Fruit fly (Drosophila melanogaster) Kc167 (cell line): Measurements from ENCODE around the gene lbl.

ENCODE experiments used
- Myc ChIP-seq: fragments of >200 bp; optimal IDR thresholded peaks from 2 replicates; lab custom pipeline; 2017; ENCODE audit warnings: missing external identifiers
- Sin3A ChIP-seq: fragments of >200 bp; optimal IDR thresholded peaks from 2 replicates; lab custom pipeline; 2018; ENCODE audit warnings: missing external identifiers
- h ChIP-seq: fragments of >200 bp; optimal IDR thresholded peaks from 3 replicates; lab custom pipeline; 2018; ENCODE audit warnings: missing external identifiers
- insv ChIP-seq: fragments of >200 bp; optimal IDR thresholded peaks from 3 replicates; lab custom pipeline; 2018; ENCODE audit warnings: missing external identifiers
- psq ChIP-seq: fragments of >200 bp; optimal IDR thresholded peaks from 2 replicates; lab custom pipeline; 2017; ENCODE audit warnings: missing external identifiers
- ttk ChIP-seq: sonication (Bioruptor generic); optimal IDR thresholded peaks from 2 replicates; lab custom pipeline; 2017; ENCODE audit warnings: missing external identifiers

The lbl gene

DNA sequence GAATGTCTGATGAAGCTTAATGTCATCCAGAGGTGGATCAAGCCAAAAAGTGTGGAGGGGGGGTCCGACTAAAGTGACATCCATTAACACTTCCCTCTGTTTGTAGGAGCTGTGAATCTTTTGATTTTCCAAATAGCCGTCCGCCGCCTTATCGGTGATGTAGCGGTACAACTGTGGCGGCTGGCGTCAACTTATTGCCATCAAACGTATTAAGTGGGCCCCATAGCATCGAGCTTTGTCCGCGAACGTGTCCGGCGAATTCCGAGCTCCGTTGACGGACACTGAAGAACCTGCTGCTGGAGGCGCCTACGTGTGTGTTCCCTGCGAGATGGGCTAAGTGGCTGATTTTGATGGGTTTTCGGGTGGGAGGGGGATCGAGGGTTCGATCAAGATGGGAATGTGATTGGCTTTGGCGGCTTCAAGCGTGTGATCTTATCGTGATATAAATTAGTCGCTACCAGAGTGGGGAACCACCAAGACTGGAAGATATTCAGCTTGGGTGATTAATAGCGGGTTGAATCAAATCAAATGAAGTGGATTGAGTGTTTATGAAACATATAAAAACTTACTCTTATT lies 3.7 kb upstream of the lbl start:
- TF ChIP-seq psq (lab: Kevin White, UChicago) = no peak
- no peak for TF ChIP-seq h
- TF ChIP-seq Myc = no peak
- TF ChIP-seq Sin3A (lab: Kevin White, UChicago) = no peak
- no peak for TF ChIP-seq insv (lab: Kevin White, UChicago)
- TF ChIP-seq ttk (lab: Kevin White, UChicago) = no peak

DNA sequence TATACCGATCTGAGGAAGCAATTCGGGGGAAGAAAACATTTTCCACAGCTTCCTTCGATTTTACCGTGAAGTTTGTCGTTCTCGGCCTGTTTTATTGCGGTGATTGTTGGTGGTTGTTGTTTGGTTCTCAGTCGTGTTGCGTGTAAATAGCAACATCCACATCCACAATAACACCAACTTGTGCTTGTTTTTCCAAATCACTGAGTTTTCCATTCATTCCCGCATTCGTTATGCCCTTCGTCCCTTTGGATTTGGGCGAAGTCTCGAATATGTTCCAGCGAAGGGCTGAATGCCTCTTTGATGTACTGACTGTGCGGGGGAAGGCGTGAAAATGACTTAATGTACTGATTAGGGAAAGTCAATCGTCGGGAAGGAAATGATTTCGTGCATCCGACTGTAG lies 7.1 kb downstream of the lbl start:
- TF ChIP-seq ttk (lab: Kevin White, UChicago) (no peak), h (no peak), insv (lab: Kevin White, UChicago) (no peak), Myc (no peak), psq (lab: Kevin White, UChicago) (no peak), Sin3A (lab: Kevin White, UChicago) (no peak)

dm6 chr3R:21419932-21420331 lies 14.0 kb downstream of the lbl start:
- no peak for TF ChIP-seq Myc
- TF ChIP-seq Sin3A (lab: Kevin White, UChicago) = no peak
- TF ChIP-seq psq (lab: Kevin White, UChicago) = no peak

DNA sequence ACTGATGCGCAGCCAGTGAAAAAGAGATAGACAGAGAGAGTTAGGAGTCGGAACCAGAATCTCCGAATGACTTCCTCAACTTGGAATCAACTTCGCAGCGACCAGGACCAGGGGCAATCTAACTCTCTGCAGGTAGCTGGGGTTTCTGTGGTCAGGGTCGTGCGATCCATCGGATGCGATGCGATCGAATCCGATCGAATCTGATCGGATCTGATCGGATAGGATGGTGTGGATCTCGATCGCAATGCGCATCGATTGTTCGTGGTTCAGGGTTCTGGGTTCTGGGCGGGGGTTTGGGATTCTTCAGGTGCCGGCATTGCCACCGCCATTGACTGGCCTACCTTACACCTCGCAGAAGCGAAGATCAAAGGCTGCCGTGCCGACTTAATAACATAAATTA lies 14.7 kb downstream of the lbl start:
- TF ChIP-seq ttk (lab: Kevin White, UChicago) (no peak), insv (lab: Kevin White, UChicago) (no peak), Sin3A (lab: Kevin White, UChicago) (no peak), h (no peak), Myc (no peak), psq (lab: Kevin White, UChicago) (no peak)

DNA sequence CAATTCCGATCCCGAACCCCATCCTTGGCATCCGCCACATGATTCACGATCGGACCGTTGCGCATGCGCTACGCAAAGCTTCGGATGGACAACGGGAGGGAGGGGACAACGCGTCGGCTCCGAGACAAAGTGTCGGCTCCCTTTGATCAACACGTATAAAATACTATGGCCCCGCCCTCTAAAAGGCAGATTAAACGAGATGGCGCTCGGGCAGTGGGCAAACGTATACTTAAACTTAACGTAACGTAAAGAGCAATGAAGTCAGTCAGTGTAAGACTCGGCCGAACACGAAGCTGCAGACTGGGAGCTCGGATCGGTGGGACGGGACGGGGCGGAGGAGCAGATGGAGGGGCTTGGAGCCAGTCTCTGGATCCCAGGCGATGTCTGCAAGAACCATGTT lies 17.0 kb downstream of the lbl start:
- TF ChIP-seq Sin3A (lab: Kevin White, UChicago) (no peak), h (no peak), Myc (no peak), psq (lab: Kevin White, UChicago) (no peak), ttk (lab: Kevin White, UChicago) (no peak), insv (lab: Kevin White, UChicago) (no peak)

dm6 chr3R:21415016-21415638 lies 18.8 kb downstream of the lbl start:
- no peak for TF ChIP-seq h
- TF ChIP-seq ttk (lab: Kevin White, UChicago) = no peak
- TF ChIP-seq Myc = no peak
- no peak for TF ChIP-seq psq (lab: Kevin White, UChicago)
- TF ChIP-seq insv (lab: Kevin White, UChicago) = no peak
- TF ChIP-seq Sin3A (lab: Kevin White, UChicago) = no peak

DNA sequence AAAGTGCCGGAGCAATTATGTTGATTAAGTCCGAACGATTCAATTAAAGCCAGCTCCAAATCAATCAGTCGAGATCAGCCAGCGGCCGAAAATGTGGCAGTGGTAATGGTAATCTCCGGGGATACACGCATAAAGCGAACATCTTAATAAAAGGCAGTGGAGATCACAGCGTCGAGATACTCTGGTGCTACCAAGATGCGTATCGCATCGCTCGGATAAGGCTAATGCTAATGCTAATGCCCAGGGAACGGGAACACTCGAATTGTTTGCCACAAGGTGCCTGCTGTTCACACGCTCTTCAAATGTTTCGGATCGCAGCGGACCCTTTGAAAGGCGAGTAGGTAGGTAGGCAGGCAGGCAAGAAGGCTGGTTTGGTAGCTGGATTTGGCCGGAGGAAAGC lies 19.8 kb downstream of the lbl start:
- TF ChIP-seq Sin3A (lab: Kevin White, UChicago) (no peak), insv (lab: Kevin White, UChicago) (no peak), h (no peak), psq (lab: Kevin White, UChicago) (no peak), ttk (lab: Kevin White, UChicago) (no peak), Myc (no peak)

DNA sequence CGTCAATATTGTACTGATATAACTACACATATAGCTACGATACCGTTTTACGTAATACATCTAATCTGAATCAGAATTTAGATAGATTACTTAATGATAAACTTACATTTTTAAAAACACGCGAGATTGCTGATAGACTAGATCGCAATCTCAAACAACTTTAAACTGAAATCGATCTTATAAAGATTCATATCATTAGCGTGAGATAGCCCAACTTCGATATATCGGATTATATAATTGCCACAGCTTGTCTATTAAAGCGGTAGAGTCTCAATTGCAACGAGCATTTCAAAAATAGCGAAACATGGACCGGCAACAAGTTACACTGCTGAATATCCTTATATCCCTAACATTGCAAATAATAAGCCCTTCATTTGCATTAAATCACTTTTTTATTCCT lies 25.1 kb downstream of the lbl start, which contains the start of gene CheB93b:
TSS of gene CheB93b (plus strand) at position 301 of the 400 bp plus-strand sequence.
- TF ChIP-seq ttk (lab: Kevin White, UChicago) (no peak), psq (lab: Kevin White, UChicago) (no peak), h (no peak)

- TF ChIP-seq Sin3A (lab: Kevin White, UChicago) (no peak), insv (lab: Kevin White, UChicago) (no peak), ttk (lab: Kevin White, UChicago) (no peak), Myc (no peak), psq (lab: Kevin White, UChicago) (no peak), h (no peak)
Measured at dm6 chr3R:21408372-21408771, 25.6 kb downstream of the lbl start.

DNA sequence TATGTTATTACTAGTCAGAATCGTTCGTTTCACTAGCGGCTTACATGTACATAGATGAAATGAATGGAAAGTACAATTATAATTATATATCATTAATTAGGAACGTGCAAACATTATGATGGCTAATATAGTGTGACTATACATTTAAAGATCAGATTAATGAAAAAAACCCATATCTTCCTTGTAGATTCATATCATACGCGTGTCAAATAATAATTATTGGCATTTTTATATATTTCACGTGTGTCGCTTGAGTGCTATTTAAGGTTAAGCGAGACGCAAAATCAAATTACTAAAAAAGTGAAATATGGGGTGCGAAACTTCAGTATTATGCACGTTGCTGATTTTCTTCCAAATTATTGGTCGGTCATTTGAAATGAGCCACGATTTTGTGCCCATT lies 26.8 kb downstream of the lbl start, which contains the start of gene CheB93a:
TSS of gene CheB93a (plus strand) at position 301 of the 400 bp plus-strand sequence.
- no peak for TF ChIP-seq h
- no peak for TF ChIP-seq insv (lab: Kevin White, UChicago)
- TF ChIP-seq Sin3A (lab: Kevin White, UChicago) = no peak
- no peak for TF ChIP-seq psq (lab: Kevin White, UChicago)
- TF ChIP-seq ttk (lab: Kevin White, UChicago) = no peak
- TF ChIP-seq Myc = no peak

DNA sequence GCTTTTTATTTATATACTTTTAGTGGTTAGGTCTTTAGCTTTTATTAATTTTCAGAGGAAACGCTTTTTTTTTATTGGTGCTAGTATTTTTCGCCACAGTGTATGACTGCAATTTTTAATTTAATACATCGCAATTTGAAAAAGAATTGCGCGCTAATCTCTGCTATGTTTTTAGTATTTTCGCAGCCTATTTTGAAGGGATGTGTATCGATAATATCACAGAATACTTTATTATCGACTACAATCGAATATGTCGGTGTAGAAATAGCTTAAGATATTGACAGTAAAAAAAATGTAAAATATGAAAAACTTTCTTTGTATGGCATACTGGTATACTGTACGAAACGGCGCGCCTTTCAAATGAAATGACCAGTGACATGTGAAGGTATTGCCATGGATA lies 27.2 kb downstream of the lbl start:
- TF ChIP-seq ttk (lab: Kevin White, UChicago) = no peak
- no peak for TF ChIP-seq insv (lab: Kevin White, UChicago)

DNA sequence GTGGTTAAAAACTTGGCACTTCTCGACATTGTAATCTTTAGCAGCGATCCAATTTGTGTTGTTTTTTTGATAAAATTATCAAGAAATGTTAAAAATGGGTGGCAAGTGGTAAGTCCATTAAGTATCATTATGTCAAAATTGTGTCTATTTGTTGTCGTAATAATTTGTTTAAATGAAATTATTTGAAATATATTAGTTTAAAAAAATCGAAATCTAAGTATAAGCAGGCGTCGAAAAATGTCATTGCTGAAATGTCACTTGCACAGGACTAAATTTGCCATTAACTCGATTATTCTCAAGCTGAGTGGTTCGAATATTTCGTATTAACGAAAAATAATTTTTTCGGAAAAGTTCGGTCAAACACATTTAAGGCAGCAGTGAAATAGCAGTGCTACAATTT lies 30.5 kb downstream of the lbl start, which contains the start of gene CG7907:
TSS of gene CG7907 (plus strand) at position 301 of the 400 bp plus-strand sequence.
- TF ChIP-seq ttk (lab: Kevin White, UChicago) (no peak), insv (lab: Kevin White, UChicago) (no peak), psq (lab: Kevin White, UChicago) (no peak), Myc (no peak), h (no peak), Sin3A (lab: Kevin White, UChicago) (no peak)

DNA sequence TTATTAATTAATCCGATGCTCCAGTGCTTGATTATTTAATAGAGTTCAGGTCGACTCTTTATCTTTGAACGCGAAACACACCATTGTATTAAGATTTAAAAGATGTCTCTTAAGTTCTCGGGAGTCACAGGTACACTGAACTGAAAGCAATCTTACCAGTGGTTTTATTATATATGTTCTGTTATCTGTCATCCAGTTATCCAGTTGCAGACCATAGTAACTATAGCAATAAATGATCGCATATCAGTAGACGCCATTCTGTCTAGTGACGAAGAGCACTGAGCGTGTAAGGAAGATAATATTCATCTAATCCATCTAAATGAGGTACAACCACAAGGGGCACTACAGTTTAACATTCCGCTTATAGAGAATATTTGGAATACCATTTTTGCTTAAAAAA lies 34.3 kb downstream of the lbl start, which contains the start of gene Ugt49B2:
TSS of gene Ugt49B2 (minus strand) at position 101 of the 400 bp plus-strand sequence.
- TF ChIP-seq ttk (lab: Kevin White, UChicago) (no peak), psq (lab: Kevin White, UChicago) (no peak), insv (lab: Kevin White, UChicago) (no peak), Sin3A (lab: Kevin White, UChicago) (no peak), Myc (no peak), h (no peak)
